Worm (Caenorhabditis elegans): ENCODE measurements around the gene sru-45.

- TF ChIP-seq ama-1 (optimal IDR thresholded peaks at IDR 0.05) (no peak), F13C5.2 (tag; optimal IDR thresholded peaks at IDR 0.05) (peak; percentile 71), hmg-4 (GFP tag; optimal IDR thresholded peaks at IDR 0.05) (peak; percentile 67), hnd-1 (tag; optimal IDR thresholded peaks at IDR 0.05) (peak; percentile 31), ets-7 (tag; optimal IDR thresholded peaks at IDR 0.05) (peak; percentile 45), tbx-37 (GFP tag; conservative IDR thresholded peaks at IDR 0.05) (0 out of 2 replicates have a peak, but pooled peaks have one; percentile 43), scrt-1 (GFP tag; IDR thresholded peaks at IDR 0.05) (peak; percentile 79), pes-1 (GFP tag; IDR thresholded peaks at IDR 0.05) (peak; percentile 80), B0310.2 (tag; optimal IDR thresholded peaks at IDR 0.05) (peak; percentile 56)
Observed at ce11 chrV:16591992-16592798, 26.5 kb downstream of the sru-45 start, which contains the start of gene srh-269.

Data from whole organism, early embryonic.